Fruit fly (Drosophila melanogaster) whole organism, embryonic: Measurements from ENCODE around the gene r-cup.

Experiments used
- Antp ChIP-seq: fragments of 200-800 bp; sonication (Bioruptor generic); optimal IDR thresholded peaks from 3 replicates; lab custom pipeline; 2016; ENCODE audit warnings: missing biosample characterization, missing genetic modification characterization
- C15 ChIP-seq: fragments of 200-800 bp; sonication (Bioruptor generic); IDR thresholded peaks from 3 replicates; pipeline ENCODE4 v1.3.6; 2022; ENCODE audit warnings: missing biosample characterization, missing genetic modification characterization
- CG10431 ChIP-seq: fragments of 200-800 bp; sonication (Bioruptor generic); optimal IDR thresholded peaks from 3 replicates; lab custom pipeline; 2018; ENCODE audit warnings: missing biosample characterization, mild to moderate bottlenecking, missing genetic modification characterization
- CG10462 ChIP-seq: fragments of 200-800 bp; sonication (Bioruptor generic); optimal IDR thresholded peaks from 2 replicates; lab custom pipeline; 2016; ENCODE audit warnings: missing biosample characterization, missing genetic modification characterization
- CG11504 ChIP-seq: fragments of 200-800 bp; sonication (Bioruptor generic); optimal IDR thresholded peaks from 3 replicates; lab custom pipeline; 2019; ENCODE audit warnings: missing biosample characterization, mild to moderate bottlenecking, missing genetic modification characterization, moderate library complexity
- CG11696 ChIP-seq: fragments of 200-800 bp; sonication (Bioruptor generic); IDR thresholded peaks from 2 replicates; pipeline ENCODE4 v1.3.6; 2022; ENCODE audit warnings: missing biosample characterization, missing genetic modification characterization
- CG12155 ChIP-seq: fragments of 200-800 bp; sonication (Bioruptor generic); optimal IDR thresholded peaks from 3 replicates; lab custom pipeline; 2016; ENCODE audit warnings: missing biosample characterization, missing genetic modification characterization
- CG14050 ChIP-seq: fragments of 200-800 bp; sonication (Bioruptor generic); IDR thresholded peaks from 3 replicates; pipeline ENCODE4 v1.3.6; 2022; ENCODE audit warnings: missing biosample characterization, missing genetic modification characterization
- CG14860 ChIP-seq: fragments of 200-800 bp; sonication (Bioruptor generic); IDR thresholded peaks from 3 replicates; pipeline ENCODE4 v1.3.6; 2022; ENCODE audit warnings: missing biosample characterization, missing genetic modification characterization; ENCODE audit not compliant: partially characterized antibody
- CG15601 ChIP-seq: fragments of 200-800 bp; sonication (Bioruptor generic); optimal IDR thresholded peaks from 3 replicates; lab custom pipeline; 2019; ENCODE audit warnings: missing biosample characterization, mild to moderate bottlenecking, missing genetic modification characterization, moderate library complexity
- CG17359 ChIP-seq: fragments of 200-800 bp; sonication (Bioruptor generic); optimal IDR thresholded peaks from 3 replicates; lab custom pipeline; 2018; ENCODE audit warnings: missing biosample characterization, mild to moderate bottlenecking, missing genetic modification characterization, moderate library complexity
- CG30020 ChIP-seq: fragments of 200-800 bp; optimal IDR thresholded peaks from 2 replicates; lab custom pipeline; 2019; ENCODE audit warnings: missing biosample characterization, mild to moderate bottlenecking, missing genetic modification characterization, moderate library complexity
- CG34376 ChIP-seq: fragments of 200-800 bp; sonication (Bioruptor generic); optimal IDR thresholded peaks from 2 replicates; lab custom pipeline; 2018; ENCODE audit warnings: missing biosample characterization, mild to moderate bottlenecking, missing genetic modification characterization
- CG3726 ChIP-seq: fragments of 200-800 bp; sonication (Bioruptor generic); IDR thresholded peaks from 3 replicates; pipeline ENCODE4, ENCODE4 v1.3.6; 2022; ENCODE audit warnings: missing biosample characterization, missing genetic modification characterization
- CG7963 ChIP-seq: fragments of 200-800 bp; sonication (Bioruptor generic); IDR thresholded peaks from 3 replicates; pipeline ENCODE4 v1.3.6; 2022; ENCODE audit warnings: missing biosample characterization, missing genetic modification characterization; ENCODE audit not compliant: partially characterized antibody
- CG8765 ChIP-seq: fragments of 200-800 bp; sonication (Bioruptor generic); IDR thresholded peaks from 2 replicates; pipeline ENCODE4 v1.3.6; 2022; ENCODE audit warnings: missing biosample characterization, missing genetic modification characterization
- CG9932 ChIP-seq: fragments of 200-800 bp; sonication (Bioruptor generic); IDR thresholded peaks from 2 replicates; pipeline ENCODE4 v1.3.6; 2022; ENCODE audit warnings: missing biosample characterization, missing genetic modification characterization
- CHES-1-like ChIP-seq: fragments of 200-800 bp; sonication (Bioruptor generic); optimal IDR thresholded peaks from 2 replicates; lab custom pipeline; 2016; ENCODE audit warnings: missing biosample characterization, missing genetic modification characterization
- CoRest ChIP-seq: fragments of 200-800 bp; sonication (Bioruptor generic); optimal IDR thresholded peaks from 3 replicates; lab custom pipeline; 2018; ENCODE audit warnings: missing biosample characterization, mild to moderate bottlenecking, missing genetic modification characterization, moderate library complexity
- D19B ChIP-seq: fragments of 200-800 bp; sonication (Bioruptor generic); optimal IDR thresholded peaks from 2 replicates; lab custom pipeline; 2017; ENCODE audit warnings: missing biosample characterization, mild to moderate bottlenecking, missing genetic modification characterization
- Dip3 ChIP-seq: fragments of 200-800 bp; sonication (Bioruptor generic); optimal IDR thresholded peaks from 3 replicates; lab custom pipeline; 2016; ENCODE audit warnings: missing biosample characterization, missing genetic modification characterization
- Elba2 ChIP-seq: fragments of 200-800 bp; sonication (Bioruptor generic); optimal IDR thresholded peaks from 3 replicates; lab custom pipeline; 2016; ENCODE audit warnings: missing biosample characterization, missing genetic modification characterization
- Gsc ChIP-seq: fragments of 200-800 bp; sonication (Bioruptor generic); IDR thresholded peaks from 2 replicates; pipeline ENCODE4 v1.3.6; 2022; ENCODE audit warnings: missing biosample characterization, missing genetic modification characterization
- HLH54F ChIP-seq: fragments of 200-800 bp; sonication (Bioruptor generic); optimal IDR thresholded peaks from 3 replicates; lab custom pipeline; 2016; ENCODE audit warnings: missing biosample characterization, missing genetic modification characterization
- MESR4 ChIP-seq: fragments of 200-800 bp; sonication (Bioruptor generic); optimal IDR thresholded peaks from 2 replicates; lab custom pipeline; 2018; ENCODE audit warnings: missing biosample characterization, mild to moderate bottlenecking, missing genetic modification characterization, moderate library complexity
- MTF-1 ChIP-seq: fragments of 200-800 bp; sonication (Bioruptor generic); optimal IDR thresholded peaks from 2 replicates; lab custom pipeline; 2018; ENCODE audit warnings: missing biosample characterization, mild to moderate bottlenecking, missing genetic modification characterization, borderline replicate concordance
- Mad ChIP-seq: fragments of 200-800 bp; sonication (Bioruptor generic); optimal IDR thresholded peaks from 2 replicates; lab custom pipeline; 2016; ENCODE audit warnings: missing biosample characterization, missing genetic modification characterization
- Mrtf ChIP-seq: fragments of 200-800 bp; sonication (Bioruptor generic); IDR thresholded peaks from 3 replicates; pipeline ENCODE4 v1.3.6; 2022; ENCODE audit warnings: missing biosample characterization, missing genetic modification characterization
- Myb ChIP-seq: fragments of 200-800 bp; sonication (Bioruptor generic); optimal IDR thresholded peaks from 2 replicates; lab custom pipeline; 2016; ENCODE audit warnings: missing biosample characterization, missing genetic modification characterization
- Nf-YB ChIP-seq: fragments of 200-800 bp; sonication (Bioruptor generic); optimal IDR thresholded peaks from 3 replicates; lab custom pipeline; 2019; ENCODE audit warnings: missing biosample characterization, mild to moderate bottlenecking, missing genetic modification characterization, moderate library complexity
- Rx ChIP-seq: fragments of 200-800 bp; sonication (Bioruptor generic); IDR thresholded peaks from 2 replicates; pipeline ENCODE4 v1.3.6; 2022; ENCODE audit warnings: missing biosample characterization, missing genetic modification characterization
- Sox102F ChIP-seq: fragments of 200-800 bp; sonication (Bioruptor generic); optimal IDR thresholded peaks from 2 replicates; lab custom pipeline; 2018; ENCODE audit warnings: missing biosample characterization, mild to moderate bottlenecking, missing genetic modification characterization, moderate library complexity
- ato ChIP-seq: fragments of 200-800 bp; sonication (Bioruptor generic); IDR thresholded peaks from 2 replicates; pipeline ENCODE4 v1.3.6; 2022; ENCODE audit warnings: missing biosample characterization, missing genetic modification characterization; ENCODE audit not compliant: partially characterized antibody
- btn ChIP-seq: fragments of 200-800 bp; sonication (Bioruptor generic); optimal IDR thresholded peaks from 2 replicates; lab custom pipeline; 2016; ENCODE audit warnings: missing biosample characterization, missing genetic modification characterization
- cas ChIP-seq: fragments of 200-800 bp; sonication (Bioruptor generic); IDR thresholded peaks from 2 replicates; pipeline ENCODE4 v1.3.6; 2022; ENCODE audit warnings: missing biosample characterization, missing genetic modification characterization
- chif ChIP-seq, 2 experiments: fragments of 200-800 bp; sonication (Bioruptor generic); optimal IDR thresholded peaks; 3 replicates each; lab custom pipeline; 2016; ENCODE audit warnings: missing biosample characterization in 2 of 2, missing genetic modification characterization in 2 of 2
- chm ChIP-seq: fragments of 200-800 bp; sonication (Bioruptor generic); IDR thresholded peaks from 2 replicates; pipeline ENCODE4 v1.3.6; 2022; ENCODE audit warnings: missing biosample characterization, missing genetic modification characterization
- dimm ChIP-seq: fragments of 200-800 bp; sonication (Bioruptor generic); IDR thresholded peaks from 2 replicates; pipeline ENCODE4 v1.3.6; 2022; ENCODE audit warnings: missing biosample characterization, missing genetic modification characterization
- esg ChIP-seq: fragments of 200-800 bp; sonication (Bioruptor generic); conservative IDR thresholded peaks from 2 replicates; pipeline ENCODE4 v1.3.6; 2022; ENCODE audit warnings: missing biosample characterization, missing genetic modification characterization
- lov ChIP-seq, 2 experiments: fragments of 200-800 bp in 1 of 2; fragments of >200 bp in 1 of 2; sonication (Bioruptor generic) in 1 of 2; IDR thresholded peaks in 1 of 2; optimal IDR thresholded peaks in 1 of 2; 2 replicates in 1 of 2; 3 replicates in 1 of 2; pipeline versions ENCODE4 v1.3.6 to Lab custom; 2017 to 2022; ENCODE audit warnings: missing biosample characterization in 1 of 2, missing genetic modification characterization in 1 of 2
- luna ChIP-seq: fragments of 200-800 bp; sonication (Bioruptor generic); optimal IDR thresholded peaks from 2 replicates; lab custom pipeline; 2016; ENCODE audit warnings: missing biosample characterization, missing genetic modification characterization
- mld ChIP-seq: fragments of 200-800 bp; sonication (Bioruptor generic); IDR thresholded peaks from 3 replicates; pipeline ENCODE4 v1.3.6; 2022; ENCODE audit warnings: missing biosample characterization, missing genetic modification characterization; ENCODE audit not compliant: partially characterized antibody
- nerfin-2 ChIP-seq: fragments of 200-800 bp; sonication (Bioruptor generic); IDR thresholded peaks from 2 replicates; pipeline ENCODE4 v1.3.6; 2022; ENCODE audit warnings: missing biosample characterization, missing genetic modification characterization; ENCODE audit not compliant: partially characterized antibody
- sens ChIP-seq: fragments of 200-800 bp; sonication (Bioruptor generic); peaks from one replicate; lab custom pipeline; 2016; ENCODE audit warnings: missing biosample characterization, missing genetic modification characterization
- sqz ChIP-seq: fragments of 200-800 bp; sonication (Bioruptor generic); optimal IDR thresholded peaks from 3 replicates; lab custom pipeline; 2018; ENCODE audit warnings: missing biosample characterization, mild to moderate bottlenecking, missing genetic modification characterization
- trh ChIP-seq: fragments of 200-800 bp; sonication (Bioruptor generic); optimal IDR thresholded peaks from 2 replicates; lab custom pipeline; 2016; ENCODE audit warnings: missing biosample characterization, missing genetic modification characterization
- vnd ChIP-seq: fragments of 200-800 bp; sonication (Bioruptor generic); IDR thresholded peaks from 3 replicates; pipeline ENCODE4 v1.3.6; 2022; ENCODE audit warnings: missing biosample characterization, missing genetic modification characterization; ENCODE audit not compliant: partially characterized antibody
- zen ChIP-seq: fragments of 200-800 bp; sonication (Bioruptor generic); optimal IDR thresholded peaks from 3 replicates; lab custom pipeline; 2018; ENCODE audit warnings: missing biosample characterization, mild to moderate bottlenecking, missing genetic modification characterization, moderate library complexity

The r-cup gene

DNA sequence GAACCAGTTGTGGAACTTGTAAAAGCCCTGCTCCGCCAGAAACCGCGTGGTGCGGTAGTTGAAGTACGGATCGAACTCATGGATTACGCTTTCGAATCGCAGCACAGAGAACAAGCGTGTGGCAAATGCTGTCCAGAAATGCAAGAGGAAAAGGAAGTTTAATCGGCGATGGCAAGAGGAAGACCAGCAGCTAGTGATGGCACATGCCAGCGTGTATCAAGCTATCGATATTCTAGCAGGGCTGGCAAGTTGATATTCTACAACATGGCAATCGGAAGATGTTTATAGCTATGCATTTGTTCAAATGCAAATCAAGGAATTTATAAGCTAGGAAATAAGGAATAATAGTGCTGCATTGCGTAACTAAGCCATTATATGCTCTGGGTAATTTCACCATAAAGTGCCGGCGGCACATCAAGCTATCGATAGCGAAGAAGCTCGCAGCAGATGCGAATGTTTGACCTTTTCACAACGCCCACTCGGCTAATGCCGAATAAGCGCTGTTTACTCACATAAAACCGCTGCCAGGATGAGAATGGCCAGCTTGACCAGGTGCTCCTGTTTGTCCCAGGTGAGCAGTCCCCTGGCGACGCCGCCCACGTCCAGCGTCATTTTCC is 27.5 kb upstream of the r-cup start (continued):
- TF ChIP-seq CG34376: peak; percentile 90
- no peak for TF ChIP-seq esg (GFP tag; lab: Robert Waterston, UW)
- peak; percentile 45 for TF ChIP-seq CG12155 (GFP tag; lab: Kevin White, UChicago)
- TF ChIP-seq CG10431 (GFP tag; lab: Kevin White, UChicago): peak; percentile 80
- no peak for TF ChIP-seq Gsc (GFP tag; lab: Robert Waterston, UW)
- peak; percentile 55 for TF ChIP-seq HLH54F
- TF ChIP-seq cas: peak; percentile 34; the same call in 1 of the 2 replicates
- peak; percentile 42 for TF ChIP-seq zen (tag; lab: Kevin White, UChicago)
- no peak for TF ChIP-seq lov (optimal IDR thresholded peaks at IDR 0.05; lab: Kevin White, UChicago)
- peak; percentile 85 for TF ChIP-seq lov (GFP tag; IDR thresholded peaks at IDR 0.05; lab: Robert Waterston, UW)
- TF ChIP-seq CG14860: peak; percentile 80
- peak; percentile 70 for TF ChIP-seq CG17359
- peak; percentile 56 for TF ChIP-seq nerfin-2
- peak; percentile 42 for TF ChIP-seq CoRest (tag; lab: Kevin White, UChicago)
- peak; percentile 73 for TF ChIP-seq sqz
- peak; percentile 80 for TF ChIP-seq vnd (GFP tag; lab: Robert Waterston, UW)
- TF ChIP-seq CG30020: peak; percentile 29
- TF ChIP-seq CG11504 (tag; lab: Kevin White, UChicago): peak; percentile 59
- TF ChIP-seq Dip3: peak; percentile 58
- TF ChIP-seq mld (GFP tag; lab: Robert Waterston, UW): peak; percentile 74; the same call in 1 of the 3 replicates
- peak; percentile 47; the same call in 1 of the 3 replicates for TF ChIP-seq CG3726 (GFP tag; lab: Robert Waterston, UW)
- peak; percentile 53; the same call in 1 of the 2 replicates for TF ChIP-seq ato (GFP tag; lab: Robert Waterston, UW)
- TF ChIP-seq CHES-1-like (GFP tag; lab: Kevin White, UChicago): peak; percentile 76
- TF ChIP-seq Mad (GFP tag; lab: Kevin White, UChicago): peak; percentile 79
- peak; percentile 47 to 59 for TF ChIP-seq chif (GFP tag; optimal IDR thresholded peaks at IDR 0.05; lab: Kevin White, UChicago)
- peak; percentile 63 for TF ChIP-seq Antp
- TF ChIP-seq chm: peak; percentile 93
- TF ChIP-seq btn (GFP tag; lab: Kevin White, UChicago): peak; percentile 60
- peak; percentile 52 for TF ChIP-seq Nf-YB (GFP tag; lab: Kevin White, UChicago)
- peak; percentile 56 for TF ChIP-seq CG15601 (tag; lab: Kevin White, UChicago)
- no peak for TF ChIP-seq Elba2 (GFP tag; lab: Kevin White, UChicago)
- TF ChIP-seq MESR4 (GFP tag; lab: Kevin White, UChicago): peak; percentile 98
- TF ChIP-seq CG10462: peak; percentile 32
- peak; percentile 49 for TF ChIP-seq Myb (GFP tag; lab: Kevin White, UChicago)
- TF ChIP-seq MTF-1: peak; percentile 95
- TF ChIP-seq CG9932 (GFP tag; lab: Robert Waterston, UW): peak; percentile 77
- TF ChIP-seq dimm (GFP tag; lab: Robert Waterston, UW): no peak
- TF ChIP-seq CG14050 (GFP tag; lab: Robert Waterston, UW): peak; percentile 40; the same call in 1 of the 3 replicates
- peak; percentile 49 for TF ChIP-seq D19B
- peak; percentile 61; the same call in 1 of the 3 replicates for TF ChIP-seq CG7963
- peak; percentile 48 for TF ChIP-seq luna
- no peak for TF ChIP-seq Sox102F
- TF ChIP-seq trh (GFP tag; lab: Kevin White, UChicago): no peak
- peak; percentile 39; the same call in 1 of the 3 replicates for TF ChIP-seq Mrtf (GFP tag; lab: Robert Waterston, UW)
- TF ChIP-seq Rx (GFP tag; lab: Robert Waterston, UW): peak; percentile 38; the same call in 1 of the 2 replicates
- peak; percentile 67 for TF ChIP-seq CG11696 (GFP tag; lab: Robert Waterston, UW)
- peak; percentile 92 for TF ChIP-seq sens (GFP tag; lab: Kevin White, UChicago)
- TF ChIP-seq C15 (GFP tag; lab: Robert Waterston, UW): 0 out of 3 replicates have a peak, but pooled peaks have one; percentile 41
- peak; percentile 45 for TF ChIP-seq CG8765 (GFP tag; lab: Robert Waterston, UW)
